Worm (Caenorhabditis elegans) whole organism, L4/young adult: Measurements from ENCODE around the gene tni-4.

ENCODE experiments used
- dao-5 ChIP-seq: sonication (generic microtip); optimal IDR thresholded peaks from 2 replicates; lab custom pipeline; 2016; ENCODE audit warnings: missing genotype, missing genetic modification characterization, moderate library complexity, missing compliant biosample characterization
- him-1 ChIP-seq: sonication (generic microtip); optimal IDR thresholded peaks from 2 replicates; lab custom pipeline; 2016; ENCODE audit warnings: missing genotype, missing genetic modification reagents, missing genetic modification characterization, missing compliant biosample characterization

- no peak for TF ChIP-seq him-1 (tag; lab: Kevin White, UChicago)
- TF ChIP-seq dao-5 (tag; lab: Kevin White, UChicago) = no peak
Observed at ce11 chrIV:5157226-5157625, 47.2 kb upstream of the tni-4 start, which contains the start of gene C24D10.49.
